Worm (Caenorhabditis elegans) whole organism, early embryonic: Measurements from ENCODE around the gene mspn-1.

Experiments
- B0310.2 ChIP-seq: sonication (generic microtip); optimal IDR thresholded peaks from 2 replicates; lab custom pipeline; 2016; ENCODE audit warnings: mild to moderate bottlenecking, missing genetic modification characterization, missing compliant biosample characterization
- F13C5.2 ChIP-seq: sonication (generic microtip); optimal IDR thresholded peaks from 2 replicates; lab custom pipeline; 2017; ENCODE audit warnings: mild to moderate bottlenecking, missing genetic modification characterization, inconsistent platforms, missing compliant biosample characterization
- aly-1 ChIP-seq: sonication (generic microtip); optimal IDR thresholded peaks from 2 replicates; lab custom pipeline; 2016; ENCODE audit warnings: missing genetic modification characterization, missing compliant biosample characterization
- ama-1 ChIP-seq: fragments of 150-350 bp; optimal IDR thresholded peaks from 2 replicates; lab custom pipeline; 2014
- ceh-13 ChIP-seq: fragments of 200-800 bp; sonication (Bioruptor generic); optimal IDR thresholded peaks from 2 replicates; lab custom pipeline; 2018; ENCODE audit warnings: mild to moderate bottlenecking, missing genetic modification characterization, missing compliant biosample characterization
- ceh-36 ChIP-seq: sonication (generic microtip); optimal IDR thresholded peaks from 2 replicates; lab custom pipeline; 2016; ENCODE audit warnings: missing genetic modification characterization, inconsistent platforms, missing compliant biosample characterization
- ets-7 ChIP-seq: sonication (generic microtip); optimal IDR thresholded peaks from 2 replicates; lab custom pipeline; 2016; ENCODE audit warnings: missing genotype, missing genetic modification characterization, missing compliant biosample characterization
- flt-1 ChIP-seq: fragments of 200-800 bp; sonication (Bioruptor generic); IDR thresholded peaks from 2 replicates; pipeline ENCODE4 v1.3.6; 2022; ENCODE audit warnings: missing genetic modification characterization, missing compliant biosample characterization
- hmbx-1 ChIP-seq: sonication (generic microtip); optimal IDR thresholded peaks from 2 replicates; lab custom pipeline; 2016; ENCODE audit warnings: mild to moderate bottlenecking, missing genetic modification characterization, missing compliant biosample characterization
- hmg-4 ChIP-seq: fragments of 200-800 bp; sonication (Bioruptor generic); optimal IDR thresholded peaks from 2 replicates; lab custom pipeline; 2018; ENCODE audit warnings: mild to moderate bottlenecking, missing genetic modification characterization, missing compliant biosample characterization
- hnd-1 ChIP-seq: sonication (generic microtip); optimal IDR thresholded peaks from 2 replicates; lab custom pipeline; 2016; ENCODE audit warnings: missing genetic modification characterization, missing compliant biosample characterization
- pes-1 ChIP-seq: fragments of 200-800 bp; sonication (Bioruptor generic); IDR thresholded peaks from 2 replicates; pipeline ENCODE4 v1.3.6; 2022; ENCODE audit warnings: missing genetic modification reagents, missing genetic modification characterization, missing compliant biosample characterization
- scrt-1 ChIP-seq: fragments of 200-800 bp; sonication (Bioruptor generic); IDR thresholded peaks from 2 replicates; pipeline ENCODE4 v1.3.6; 2022; ENCODE audit warnings: missing genetic modification characterization, missing compliant biosample characterization
- sea-1 ChIP-seq: fragments of 200-800 bp; sonication (Bioruptor generic); conservative IDR thresholded peaks from 2 replicates; pipeline ENCODE4 v1.3.6; 2022; ENCODE audit warnings: missing genetic modification characterization, missing compliant biosample characterization
- tbx-11 ChIP-seq: fragments of 200-800 bp; sonication (Bioruptor generic); IDR thresholded peaks from 2 replicates; pipeline ENCODE4 v1.3.6; 2022; ENCODE audit warnings: missing genetic modification characterization, missing compliant biosample characterization
- tbx-37 ChIP-seq: fragments of 200-800 bp; sonication (Bioruptor generic); conservative IDR thresholded peaks from 2 replicates; pipeline ENCODE4 v1.3.6; 2022; ENCODE audit warnings: missing genetic modification reagents, missing genetic modification characterization, missing compliant biosample characterization
- tra-4 ChIP-seq: sonication (generic microtip); optimal IDR thresholded peaks from 2 replicates; lab custom pipeline; 2017; ENCODE audit warnings: missing genetic modification characterization, missing compliant biosample characterization

mspn-1 gene

ce11 chrIV:10194345-10194744, 16.6 kb downstream of the mspn-1 start, which contains the start of gene ptrg-1:
ptrg-1 (minus strand) TSS chrIV:10194445.
- no peak for TF ChIP-seq tbx-11 (GFP tag; lab: Robert Waterston, UW)
- no peak for TF ChIP-seq B0310.2 (tag; lab: Kevin White, UChicago)
- TF ChIP-seq sea-1 (GFP tag; lab: Robert Waterston, UW): no peak
- no peak for TF ChIP-seq ceh-36 (tag; lab: Kevin White, UChicago)
- TF ChIP-seq F13C5.2 (tag; lab: Kevin White, UChicago): no peak
- no peak for TF ChIP-seq hnd-1 (tag; lab: Kevin White, UChicago)
- no peak for TF ChIP-seq tra-4 (tag; lab: Kevin White, UChicago)
- TF ChIP-seq flt-1 (GFP tag; lab: Robert Waterston, UW): no peak
- TF ChIP-seq hmg-4 (GFP tag; lab: Kevin White, UChicago): no peak
- TF ChIP-seq ets-7: no peak
- TF ChIP-seq ama-1: no peak

DNA sequence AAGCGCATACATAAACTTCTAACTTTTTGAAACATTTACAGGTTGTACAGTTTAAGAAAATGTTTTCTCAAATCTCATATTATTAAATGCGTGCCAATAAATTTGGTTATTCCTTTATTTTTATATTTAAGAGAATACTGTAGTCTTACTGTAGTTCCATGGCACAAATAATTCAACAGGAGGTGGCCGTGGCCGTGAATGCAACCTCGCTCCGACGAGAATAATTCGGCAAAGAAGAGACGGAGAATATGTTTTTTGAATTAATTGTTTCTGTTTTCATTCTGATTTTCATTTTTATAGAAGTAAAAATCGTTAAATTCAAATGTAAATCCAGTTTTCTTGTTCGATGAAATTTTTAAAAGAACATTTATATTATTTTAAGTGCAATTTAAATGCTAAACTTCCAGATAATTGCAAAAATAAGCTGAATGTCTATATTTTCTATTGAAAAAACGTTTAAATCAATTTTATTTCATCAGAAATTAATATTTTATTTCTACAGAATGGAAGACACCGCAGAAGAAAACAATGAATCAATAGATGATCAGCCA, 19.6 kb downstream of the mspn-1 start, which contains the start of gene gon-4:
TSS of gene gon-4 (plus strand) at position 501 of the 551 bp plus-strand sequence.
- no peak for TF ChIP-seq tra-4 (tag; lab: Kevin White, UChicago)
- no peak for TF ChIP-seq hnd-1 (tag; lab: Kevin White, UChicago)
- TF ChIP-seq B0310.2 (tag; lab: Kevin White, UChicago): no peak
- no peak for TF ChIP-seq F13C5.2 (tag; lab: Kevin White, UChicago)
- no peak for TF ChIP-seq ets-7
- TF ChIP-seq tbx-11 (GFP tag; lab: Robert Waterston, UW): no peak
- no peak for TF ChIP-seq scrt-1 (GFP tag; lab: Robert Waterston, UW)
- TF ChIP-seq hmg-4 (GFP tag; lab: Kevin White, UChicago): no peak
- TF ChIP-seq sea-1 (GFP tag; lab: Robert Waterston, UW): no peak
- no peak for TF ChIP-seq ceh-36 (tag; lab: Kevin White, UChicago)
- no peak for TF ChIP-seq tbx-37 (GFP tag; lab: Robert Waterston, UW)

- TF ChIP-seq ceh-36 (tag; lab: Kevin White, UChicago): no peak
- TF ChIP-seq flt-1 (GFP tag; lab: Robert Waterston, UW): no peak
- TF ChIP-seq tbx-37 (GFP tag; lab: Robert Waterston, UW): no peak
- no peak for TF ChIP-seq F13C5.2 (tag; lab: Kevin White, UChicago)
- TF ChIP-seq B0310.2 (tag; lab: Kevin White, UChicago): no peak
- TF ChIP-seq hmg-4 (GFP tag; lab: Kevin White, UChicago): no peak
- no peak for TF ChIP-seq hnd-1 (tag; lab: Kevin White, UChicago)
- TF ChIP-seq ets-7: no peak
- TF ChIP-seq ceh-13: no peak
- no peak for TF ChIP-seq aly-1 (tag; lab: Kevin White, UChicago)
- no peak for TF ChIP-seq tra-4 (tag; lab: Kevin White, UChicago)
These were observed 28.4 kb downstream of the mspn-1 start, which contains the start of gene K04D7.6 for ce11 chrIV:10206182-10206581. K04D7.6 (minus strand) TSS chrIV:10206282.

- TF ChIP-seq hnd-1 (tag; lab: Kevin White, UChicago) (no peak), sea-1 (GFP tag; lab: Robert Waterston, UW) (no peak)
These were observed 37.0 kb downstream of the mspn-1 start, which contains the start of gene abt-1 for ce11 chrIV:10214811-10215210. abt-1 (minus strand) TSS chrIV:10214911.

- TF ChIP-seq sea-1 (GFP tag; lab: Robert Waterston, UW): no peak
- no peak for TF ChIP-seq aly-1 (tag; lab: Kevin White, UChicago)
- TF ChIP-seq tbx-11 (GFP tag; lab: Robert Waterston, UW): no peak
- TF ChIP-seq flt-1 (GFP tag; lab: Robert Waterston, UW): no peak
These were observed 37.6 kb downstream of the mspn-1 start for ce11 chrIV:10215393-10215792.

DNA sequence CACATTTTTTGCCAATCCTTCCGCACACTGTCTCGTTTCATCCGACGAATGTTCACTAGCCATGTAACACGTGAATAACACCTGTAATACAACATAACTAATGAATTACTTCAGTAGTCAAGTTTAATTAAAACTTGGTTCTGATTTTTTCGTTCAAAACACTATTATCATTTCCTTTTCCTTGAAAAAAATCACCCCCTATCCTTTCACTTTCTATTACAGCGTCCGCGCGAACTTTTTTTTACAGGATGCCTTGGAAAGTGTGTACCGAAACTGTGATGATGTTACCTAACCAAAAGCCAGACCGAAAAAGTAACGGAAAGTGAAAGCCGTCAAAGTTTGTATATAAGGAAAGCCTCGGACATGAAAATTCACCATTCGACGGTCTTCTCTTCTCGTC, 38.3 kb downstream of the mspn-1 start, which contains the start of gene col-124:
TSS of gene col-124 (plus strand) at position 374 of the 400 bp plus-strand sequence.
- TF ChIP-seq ceh-13 (no peak), sea-1 (GFP tag; lab: Robert Waterston, UW) (no peak), hmbx-1 (no peak), tbx-11 (GFP tag; lab: Robert Waterston, UW) (no peak), aly-1 (tag; lab: Kevin White, UChicago) (no peak), scrt-1 (GFP tag; lab: Robert Waterston, UW) (no peak), F13C5.2 (tag; lab: Kevin White, UChicago) (no peak), pes-1 (GFP tag; lab: Robert Waterston, UW) (no peak), flt-1 (GFP tag; lab: Robert Waterston, UW) (no peak), tbx-37 (GFP tag; lab: Robert Waterston, UW) (no peak), ama-1 (no peak), hnd-1 (tag; lab: Kevin White, UChicago) (no peak), ets-7 (no peak)

DNA sequence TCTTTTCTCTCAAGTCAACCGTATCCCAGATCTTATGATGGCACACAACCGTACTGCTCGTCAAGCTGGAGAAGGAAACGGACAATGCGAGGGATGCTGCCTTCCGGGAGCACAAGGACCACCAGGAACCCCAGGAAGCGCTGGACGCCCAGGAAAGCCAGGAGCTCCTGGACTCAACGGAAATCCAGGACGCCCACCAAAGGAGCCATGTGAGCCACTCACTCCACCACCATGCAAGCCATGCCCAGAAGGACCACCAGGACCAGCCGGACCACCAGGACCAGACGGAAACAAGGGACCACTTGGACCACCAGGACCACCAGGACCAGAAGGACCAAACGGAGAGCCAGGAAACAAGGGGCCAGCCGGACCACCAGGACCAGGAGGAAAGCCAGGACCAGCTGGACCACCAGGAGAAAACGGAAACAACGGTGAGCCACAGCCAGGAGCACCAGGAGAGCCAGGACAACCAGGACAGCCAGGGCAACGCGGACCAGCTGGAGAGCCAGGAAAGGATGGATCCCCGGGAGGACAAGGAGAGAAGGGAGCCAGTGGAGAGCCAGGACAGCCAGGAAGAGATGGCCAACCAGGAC, 39.0 kb downstream of the mspn-1 start:
- no peak for TF ChIP-seq tbx-11 (GFP tag; lab: Robert Waterston, UW)
- no peak for TF ChIP-seq hmg-4 (GFP tag; lab: Kevin White, UChicago)
- TF ChIP-seq ceh-13: no peak
- TF ChIP-seq tbx-37 (GFP tag; lab: Robert Waterston, UW): no peak

- no peak for TF ChIP-seq ama-1
- no peak for TF ChIP-seq scrt-1 (GFP tag; lab: Robert Waterston, UW)
- TF ChIP-seq tra-4 (tag; lab: Kevin White, UChicago): no peak
- no peak for TF ChIP-seq pes-1 (GFP tag; lab: Robert Waterston, UW)
- TF ChIP-seq hmbx-1: no peak
- TF ChIP-seq sea-1 (GFP tag; lab: Robert Waterston, UW): no peak
- no peak for TF ChIP-seq tbx-11 (GFP tag; lab: Robert Waterston, UW)
- no peak for TF ChIP-seq B0310.2 (tag; lab: Kevin White, UChicago)
- no peak for TF ChIP-seq flt-1 (GFP tag; lab: Robert Waterston, UW)
- TF ChIP-seq ceh-13: no peak
- no peak for TF ChIP-seq ets-7
- no peak for TF ChIP-seq aly-1 (tag; lab: Kevin White, UChicago)
- TF ChIP-seq hnd-1 (tag; lab: Kevin White, UChicago): no peak
- no peak for TF ChIP-seq ceh-36 (tag; lab: Kevin White, UChicago)
- no peak for TF ChIP-seq tbx-37 (GFP tag; lab: Robert Waterston, UW)
- TF ChIP-seq hmg-4 (GFP tag; lab: Kevin White, UChicago): no peak
These were observed 41.4 kb downstream of the mspn-1 start, which contains the start of gene qns-1 for ce11 chrIV:10219208-10219607. qns-1 (minus strand) TSS chrIV:10219308.
